Worm (Caenorhabditis elegans): ENCODE results near the gene lido-16.

DNA sequence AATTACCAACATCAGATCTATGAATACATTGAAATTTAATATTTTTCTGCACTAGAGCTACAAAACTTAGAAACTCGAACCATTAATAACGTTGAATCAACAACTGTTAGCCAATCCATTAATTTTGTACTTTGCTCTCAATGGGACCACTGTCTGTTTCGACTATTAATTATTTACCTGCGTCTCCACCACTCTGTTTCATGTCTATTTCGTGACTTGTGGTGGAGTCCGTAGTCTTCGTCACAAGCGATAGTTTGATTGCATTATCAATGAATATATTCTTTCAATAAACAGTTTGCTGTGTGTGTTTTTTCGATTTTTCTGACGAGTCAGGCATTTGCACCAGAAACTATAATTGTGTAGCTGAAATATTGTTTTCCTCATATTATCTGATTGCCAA, 1.6 kb upstream of the lido-16 start:
- TF ChIP-seq dao-5 (tag; optimal IDR thresholded peaks at IDR 0.05) = no peak
- no peak for TF ChIP-seq him-1 (tag; optimal IDR thresholded peaks at IDR 0.05)
